Worm (Caenorhabditis elegans) whole organism, young adult: ENCODE results near the gene C14B1.12.
A peak's percentile ranks its signal among the peaks of the same experiment; 100 is the strongest.

Experiments
- B0019.2 ChIP-seq: fragments of 200-800 bp; sonication (Bioruptor generic); conservative IDR thresholded peaks from 2 replicates; pipeline ENCODE4 v1.3.6; 2022; ENCODE audit warnings: missing genetic modification reagents, missing genetic modification characterization, missing compliant biosample characterization
- B0336.3 ChIP-seq: fragments of 200-800 bp; sonication (Bioruptor generic); IDR thresholded peaks from 2 replicates; pipeline ENCODE4 v1.3.6; 2022; ENCODE audit warnings: missing genetic modification characterization, missing compliant biosample characterization
- F49E8.2 ChIP-seq: sonication (generic microtip); optimal IDR thresholded peaks from 3 replicates; lab custom pipeline; 2017; ENCODE audit warnings: missing genetic modification characterization, mild to moderate bottlenecking, missing compliant biosample characterization, antibody characterized with exemption, moderate library complexity; ENCODE audit not compliant: insufficient read depth
- F52B5.7 ChIP-seq: sonication (generic microtip); optimal IDR thresholded peaks from 2 replicates; lab custom pipeline; 2016; ENCODE audit warnings: mild to moderate bottlenecking, missing genetic modification characterization, missing compliant biosample characterization
- F57C9.4 ChIP-seq: sonication (generic microtip); optimal IDR thresholded peaks from 2 replicates; lab custom pipeline; 2017; ENCODE audit warnings: mild to moderate bottlenecking, missing genetic modification characterization, missing compliant biosample characterization
- Y53G8AR.9 ChIP-seq: fragments of 200-800 bp; sonication (Bioruptor generic); conservative IDR thresholded peaks from 2 replicates; pipeline ENCODE4 v1.3.6; 2022; ENCODE audit warnings: missing genetic modification reagents, missing genetic modification characterization, missing compliant biosample characterization
- Y79H2A.3 ChIP-seq: fragments of 200-800 bp; sonication (Bioruptor generic); conservative IDR thresholded peaks from 2 replicates; pipeline ENCODE4 v1.3.6; 2022; ENCODE audit warnings: missing genetic modification reagents, missing genetic modification characterization, missing compliant biosample characterization
- aptf-3 ChIP-seq: fragments of 200-800 bp; sonication (Bioruptor generic); IDR thresholded peaks from 2 replicates; pipeline ENCODE4 v1.3.6; 2022; ENCODE audit warnings: missing genetic modification characterization, missing compliant biosample characterization
- attf-3 ChIP-seq: fragments of 200-800 bp; sonication (Bioruptor generic); conservative IDR thresholded peaks from 2 replicates; pipeline ENCODE4 v1.3.6; 2022; ENCODE audit warnings: missing genetic modification reagents, missing genetic modification characterization, missing compliant biosample characterization
- bed-2 ChIP-seq: fragments of 200-800 bp; sonication (Bioruptor generic); IDR thresholded peaks from 2 replicates; pipeline ENCODE4 v1.3.6; 2022; ENCODE audit warnings: missing genetic modification reagents, missing genetic modification characterization, missing compliant biosample characterization
- ceh-79 ChIP-seq: sonication (generic microtip); optimal IDR thresholded peaks from 2 replicates; lab custom pipeline; 2017; ENCODE audit warnings: mild to moderate bottlenecking, missing genetic modification characterization, missing compliant biosample characterization
- efl-1 ChIP-seq: fragments of 150-350 bp; optimal IDR thresholded peaks from 2 replicates; lab custom pipeline; 2014; ENCODE audit warnings: missing biosample characterization, missing genetic modification reagents, missing genetic modification characterization
- egl-44 ChIP-seq: fragments of 200-800 bp; sonication (Bioruptor generic); IDR thresholded peaks from 2 replicates; pipeline ENCODE4 v1.3.6; 2022; ENCODE audit warnings: missing genetic modification reagents, missing genetic modification characterization, missing compliant biosample characterization
- egrh-3 ChIP-seq: fragments of 200-800 bp; sonication (Bioruptor generic); IDR thresholded peaks from 2 replicates; pipeline ENCODE4 v1.3.6; 2022; ENCODE audit warnings: missing genetic modification reagents, missing genetic modification characterization, missing compliant biosample characterization
- hlh-12 ChIP-seq: sonication (generic microtip); optimal IDR thresholded peaks from 2 replicates; lab custom pipeline; 2016; ENCODE audit warnings: missing genetic modification characterization, missing compliant biosample characterization
- hlh-26 ChIP-seq: fragments of 200-800 bp; sonication (Bioruptor generic); conservative IDR thresholded peaks from 2 replicates; pipeline ENCODE4 v1.3.6; 2022; ENCODE audit warnings: missing genetic modification reagents, missing genetic modification characterization, missing compliant biosample characterization
- hrde-1 ChIP-seq: sonication (generic microtip); optimal IDR thresholded peaks from 2 replicates; lab custom pipeline; 2016; ENCODE audit warnings: missing genetic modification characterization, mild to moderate bottlenecking, missing compliant biosample characterization, moderate library complexity, missing genotype, missing genetic modification reagents, borderline replicate concordance
- lag-1 ChIP-seq: fragments of 200-800 bp; sonication (Bioruptor generic); IDR thresholded peaks from 2 replicates; pipeline ENCODE4 v1.3.6; 2022; ENCODE audit warnings: missing genetic modification reagents, missing genetic modification characterization, missing compliant biosample characterization
- let-607 ChIP-seq, 2 experiments: fragments of 200-800 bp in 1 of 2; sonication (Bioruptor generic) in 1 of 2; sonication (generic microtip) in 1 of 2; optimal IDR thresholded peaks; 2 replicates each; lab custom pipeline; 2016 to 2018; ENCODE audit warnings: mild to moderate bottlenecking in 2 of 2, missing compliant biosample characterization in 2 of 2, missing genetic modification characterization in 2 of 2, moderate library complexity in 2 of 2, missing genotype in 1 of 2
- lin-26 ChIP-seq: fragments of 200-800 bp; sonication (Bioruptor generic); IDR thresholded peaks from 2 replicates; pipeline ENCODE4 v1.3.6; 2022; ENCODE audit warnings: missing genetic modification reagents, missing genetic modification characterization, missing compliant biosample characterization
- madf-6 ChIP-seq: fragments of 200-800 bp; sonication (Bioruptor generic); IDR thresholded peaks from 2 replicates; pipeline ENCODE4 v1.3.6; 2022; ENCODE audit warnings: missing genetic modification reagents, missing genetic modification characterization, missing compliant biosample characterization
- madf-8 ChIP-seq: fragments of 200-800 bp; sonication (Bioruptor generic); conservative IDR thresholded peaks from 2 replicates; pipeline ENCODE4 v1.3.6; 2022; ENCODE audit warnings: missing genetic modification reagents, missing genetic modification characterization, missing compliant biosample characterization
- mcd-1 ChIP-seq: fragments of 200-800 bp; sonication (Bioruptor generic); IDR thresholded peaks from 2 replicates; pipeline ENCODE4 v1.3.6; 2022; ENCODE audit warnings: missing genetic modification reagents, missing genetic modification characterization, missing compliant biosample characterization
- mes-4 ChIP-seq: sonication (generic microtip); optimal IDR thresholded peaks from 2 replicates; lab custom pipeline; 2016; ENCODE audit warnings: missing genotype, missing genetic modification characterization, missing compliant biosample characterization
- nhr-120 ChIP-seq: fragments of 200-800 bp; sonication (Bioruptor generic); IDR thresholded peaks from 2 replicates; pipeline ENCODE4 v1.3.6; 2022; ENCODE audit warnings: missing genetic modification characterization, missing compliant biosample characterization
- nhr-27 ChIP-seq: fragments of 200-800 bp; sonication (Bioruptor generic); optimal IDR thresholded peaks from 2 replicates; lab custom pipeline; 2018; ENCODE audit warnings: mild to moderate bottlenecking, missing genetic modification characterization, moderate library complexity, missing compliant biosample characterization
- rcor-1 ChIP-seq: fragments of 200-800 bp; sonication (Bioruptor generic); IDR thresholded peaks from 2 replicates; pipeline ENCODE4 v1.3.6; 2022; ENCODE audit warnings: missing genetic modification reagents, missing genetic modification characterization, missing compliant biosample characterization
- unc-130 ChIP-seq: sonication (generic microtip); optimal IDR thresholded peaks from 2 replicates; lab custom pipeline; 2016; ENCODE audit warnings: missing genetic modification reagents, missing genetic modification characterization, missing compliant biosample characterization
- zfh-2 ChIP-seq: fragments of 200-800 bp; sonication (Bioruptor generic); conservative IDR thresholded peaks from 2 replicates; pipeline ENCODE4 v1.3.6; 2022; ENCODE audit warnings: missing genetic modification reagents, missing genetic modification characterization, missing compliant biosample characterization
- ztf-18 ChIP-seq: sonication (generic microtip); optimal IDR thresholded peaks from 2 replicates; lab custom pipeline; 2016; ENCODE audit warnings: missing genotype, mild to moderate bottlenecking, missing genetic modification characterization, missing compliant biosample characterization
- ztf-25 ChIP-seq: fragments of 200-800 bp; sonication (Bioruptor generic); IDR thresholded peaks from 2 replicates; pipeline ENCODE4 v1.3.6; 2022; ENCODE audit warnings: missing genetic modification reagents, missing genetic modification characterization, missing compliant biosample characterization

C14B1.12 gene

DNA sequence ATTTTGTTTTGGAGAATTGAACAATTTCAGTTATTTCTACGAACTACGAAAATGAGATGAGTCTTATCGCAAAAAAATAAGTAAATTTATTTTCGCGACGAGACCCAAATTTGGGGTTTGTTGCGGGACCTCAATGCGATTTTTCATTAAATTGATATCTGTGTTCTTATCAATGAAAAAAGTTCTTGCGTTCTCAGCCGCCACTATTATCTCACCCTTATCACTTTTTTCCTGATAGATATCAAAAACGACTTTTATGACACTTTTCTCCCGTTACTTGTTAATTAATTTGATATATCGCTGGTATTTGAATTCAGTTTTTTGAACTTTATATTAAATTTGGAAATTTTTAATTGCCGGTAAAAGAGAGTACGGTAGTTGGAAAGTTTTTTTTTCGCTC lies 18.6 kb upstream of the C14B1.12 start (continued):
- no peak for TF ChIP-seq nhr-120 (GFP tag; lab: Robert Waterston, UW)
- TF ChIP-seq, all 124 proteins: peak for 0

ce11 chrIII:3742090-3742489 lies 17.3 kb upstream of the C14B1.12 start:
- no peak for TF ChIP-seq ztf-25 (GFP tag; lab: Robert Waterston, UW)
- TF ChIP-seq zfh-2, result peak; percentile 58; the same call in 1 of the 2 replicates
- TF ChIP-seq efl-1, result peak; percentile 50
- TF ChIP-seq F57C9.4, result no peak
- TF ChIP-seq egrh-3 (GFP tag; lab: Robert Waterston, UW), result 0 out of 2 replicates have a peak, but pooled peaks have one; percentile 17
- peak; percentile 74 for TF ChIP-seq madf-6 (GFP tag; lab: Robert Waterston, UW)
- peak; percentile 37; the same call in 1 of the 2 replicates for TF ChIP-seq madf-8 (GFP tag; lab: Robert Waterston, UW)

DNA sequence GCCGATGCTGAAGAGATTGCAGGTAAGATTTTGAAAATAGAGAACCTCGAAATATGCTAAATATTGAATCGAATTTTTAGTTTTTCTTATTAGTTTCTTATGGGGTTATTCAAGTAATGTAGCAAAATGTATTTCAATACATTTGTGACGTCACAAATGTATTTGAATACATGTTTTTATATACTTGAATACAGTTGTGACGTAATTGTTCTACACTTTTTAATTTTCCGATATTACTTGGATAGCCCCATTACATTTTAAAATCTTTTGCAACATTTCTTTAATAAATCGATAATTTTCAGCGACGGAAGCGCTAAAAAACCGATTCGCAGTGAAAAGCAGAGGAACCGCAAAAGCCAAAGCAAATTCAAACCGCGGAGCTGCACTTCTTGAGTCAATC lies 13.6 kb upstream of the C14B1.12 start:
- TF ChIP-seq mcd-1 (GFP tag; lab: Robert Waterston, UW) (no peak), F52B5.7 (tag; lab: Kevin White, UChicago) (no peak), bed-2 (GFP tag; lab: Robert Waterston, UW) (no peak), Y79H2A.3 (GFP tag; lab: Robert Waterston, UW) (no peak), F49E8.2 (tag; lab: Kevin White, UChicago) (no peak), B0336.3 (no peak), attf-3 (GFP tag; lab: Robert Waterston, UW) (no peak), unc-130 (GFP tag; lab: Kevin White, UChicago) (no peak), hrde-1 (tag; lab: Kevin White, UChicago) (no peak), hlh-26 (GFP tag; lab: Robert Waterston, UW) (no peak), Y53G8AR.9 (no peak), lag-1 (GFP tag; lab: Robert Waterston, UW) (no peak), aptf-3 (GFP tag; lab: Robert Waterston, UW) (no peak), egl-44 (GFP tag; lab: Robert Waterston, UW) (no peak), lin-26 (GFP tag; lab: Robert Waterston, UW) (no peak), nhr-120 (GFP tag; lab: Robert Waterston, UW) (no peak)
- TF ChIP-seq, all 124 proteins: peak for 0

DNA sequence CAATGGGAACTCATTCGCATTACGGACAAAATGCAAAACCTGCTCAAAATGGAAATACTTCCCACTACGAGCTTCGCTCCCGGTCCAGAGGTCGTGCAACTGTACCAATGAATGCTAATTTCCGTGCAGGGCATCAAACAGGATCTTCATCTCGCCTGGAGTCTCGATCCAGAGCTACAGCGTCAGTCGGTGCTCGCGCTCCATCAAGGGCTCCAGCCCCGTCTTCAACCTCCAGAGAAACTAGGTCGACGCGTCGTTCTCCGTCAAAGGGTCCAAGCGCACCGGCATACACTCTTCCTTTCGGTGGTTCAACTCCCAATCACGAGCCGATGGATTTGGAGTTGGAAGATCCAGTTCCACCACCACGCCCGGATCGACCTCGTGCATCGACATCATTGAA lies 13.0 kb upstream of the C14B1.12 start:
- TF ChIP-seq zfh-2 (peak; percentile 82), efl-1 (no peak)

DNA sequence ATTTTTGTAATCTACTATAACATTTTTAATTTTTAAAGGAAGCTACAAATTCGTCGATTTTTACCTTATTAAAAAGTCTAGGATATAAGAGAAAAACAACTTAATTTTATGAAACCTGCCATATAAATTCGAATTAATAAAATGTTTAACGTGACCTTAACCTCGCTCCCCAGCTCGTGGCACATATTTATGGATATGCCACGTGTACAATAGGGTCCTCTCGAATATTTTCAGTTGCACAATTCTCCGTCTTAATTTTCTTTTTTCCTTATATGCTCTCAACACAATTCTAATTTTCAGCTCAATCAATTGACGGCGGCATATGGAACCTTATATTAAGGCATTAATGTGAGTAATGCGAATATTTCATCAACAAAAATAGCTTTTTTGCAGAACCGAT lies 11.5 kb upstream of the C14B1.12 start, which contains the start of gene F34D10.4:
F34D10.4 (plus strand) TSS at position 301 of the 400 bp plus-strand sequence.
- TF ChIP-seq hlh-12 (tag; lab: Kevin White, UChicago) (no peak), let-607 (tag; optimal IDR thresholded peaks at IDR 0.05; lab: Kevin White, UChicago) (no peak), mes-4 (tag; lab: Kevin White, UChicago) (no peak), nhr-27 (no peak), rcor-1 (no peak), ztf-18 (tag; lab: Kevin White, UChicago) (no peak), B0019.2 (no peak), ceh-79 (tag; lab: Kevin White, UChicago) (no peak)
